Worm (Caenorhabditis elegans) whole organism, L3 larva: Measurements from ENCODE around the gene pitr-1.

ENCODE experiments used
- ZK546.5 ChIP-seq: sonication (generic microtip); optimal IDR thresholded peaks from 2 replicates; lab custom pipeline; 2017; ENCODE audit warnings: missing biosample characterization, missing genetic modification characterization
- ceh-9 ChIP-seq: sonication (generic microtip); optimal IDR thresholded peaks from 2 replicates; lab custom pipeline; 2018; ENCODE audit warnings: missing biosample characterization, missing genetic modification characterization
- egl-27 ChIP-seq: sonication (generic microtip); optimal IDR thresholded peaks from 4 replicates; lab custom pipeline; 2017; ENCODE audit warnings: missing biosample characterization, missing genetic modification reagents, missing genetic modification characterization
- elt-1 ChIP-seq: fragments of 150-350 bp; optimal IDR thresholded peaks from 2 replicates; lab custom pipeline; 2014; ENCODE audit warnings: missing biosample characterization, missing genetic modification characterization
- fkh-10 ChIP-seq: sonication (generic microtip); optimal IDR thresholded peaks from 2 replicates; lab custom pipeline; 2017; ENCODE audit warnings: missing biosample characterization, missing genetic modification reagents, missing genetic modification characterization
- fkh-2 ChIP-seq: fragments of 150-350 bp; optimal IDR thresholded peaks from 2 replicates; lab custom pipeline; 2014; ENCODE audit warnings: missing biosample characterization, missing genetic modification reagents, missing genetic modification characterization
- hmg-11 ChIP-seq: sonication (generic microtip); optimal IDR thresholded peaks from 2 replicates; lab custom pipeline; 2016; ENCODE audit warnings: missing genetic modification characterization, missing compliant biosample characterization
- lin-15B ChIP-seq: fragments of 150-350 bp; optimal IDR thresholded peaks from 2 replicates; lab custom pipeline; 2014; ENCODE audit warnings: missing biosample characterization, missing genetic modification characterization
- lin-39 ChIP-seq: fragments of 150-350 bp; optimal IDR thresholded peaks from 2 replicates; lab custom pipeline; 2018; ENCODE audit warnings: missing biosample characterization, missing genetic modification reagents, missing genetic modification characterization
- mml-1 ChIP-seq: fragments of 150-350 bp; sonication (generic microtip); optimal IDR thresholded peaks from 3 replicates; lab custom pipeline; 2014; ENCODE audit warnings: missing biosample characterization, missing genetic modification characterization
- nhr-25 ChIP-seq: sonication (generic microtip); optimal IDR thresholded peaks from 2 replicates; lab custom pipeline; 2017; ENCODE audit warnings: missing biosample characterization, missing genetic modification characterization
- skn-1 ChIP-seq: fragments of 150-350 bp; optimal IDR thresholded peaks from 2 replicates; lab custom pipeline; 2014; ENCODE audit warnings: missing biosample characterization, missing genetic modification characterization
- unc-39 ChIP-seq: sonication (generic microtip); optimal IDR thresholded peaks from 4 replicates; lab custom pipeline; 2017; ENCODE audit warnings: missing biosample characterization, missing genetic modification characterization
- unc-62 ChIP-seq: fragments of 150-350 bp; sonication (generic microtip); optimal IDR thresholded peaks from 4 replicates; lab custom pipeline; 2014; ENCODE audit warnings: missing biosample characterization, missing genetic modification reagents, missing genetic modification characterization
- zag-1 ChIP-seq: fragments of 150-350 bp; optimal IDR thresholded peaks from 2 replicates; lab custom pipeline; 2014; ENCODE audit warnings: missing biosample characterization, missing genetic modification characterization
- ztf-11 ChIP-seq: fragments of 150-350 bp; optimal IDR thresholded peaks from 2 replicates; lab custom pipeline; 2014; ENCODE audit warnings: missing biosample characterization, missing genetic modification characterization
- ztf-4 ChIP-seq: fragments of 150-350 bp; optimal IDR thresholded peaks from 2 replicates; lab custom pipeline; 2014; ENCODE audit warnings: missing biosample characterization, missing genetic modification characterization

The pitr-1 gene

ce11 chrIV:7445236-7445635, 51.4 kb downstream of the pitr-1 start, which contains the start of gene valv-1:
Gene valv-1 (minus strand): TSS chrIV:7445336.
- no peak for TF ChIP-seq zag-1 (tag; lab: Kevin White, UChicago)
- no peak for TF ChIP-seq skn-1
- TF ChIP-seq unc-62 (GFP tag; lab: Kevin White, UChicago): no peak
- no peak for TF ChIP-seq egl-27
- no peak for TF ChIP-seq hmg-11 (tag; lab: Kevin White, UChicago)
- no peak for TF ChIP-seq ztf-4 (tag; lab: Kevin White, UChicago)
- TF ChIP-seq mml-1 (tag; lab: Kevin White, UChicago): no peak
- no peak for TF ChIP-seq lin-15B (tag; lab: Kevin White, UChicago)
- no peak for TF ChIP-seq fkh-10
- no peak for TF ChIP-seq lin-39
- no peak for TF ChIP-seq ztf-11 (tag; lab: Kevin White, UChicago)

ce11 chrIV:7445995-7446394, 52.1 kb downstream of the pitr-1 start, which contains the start of gene B0496.1:
Gene B0496.1 (plus strand): TSS chrIV:7446295.
- TF ChIP-seq elt-1 (no peak), ZK546.5 (tag; lab: Kevin White, UChicago) (no peak), unc-39 (no peak), fkh-2 (tag; lab: Kevin White, UChicago) (no peak), ztf-4 (tag; lab: Kevin White, UChicago) (no peak), nhr-25 (tag; lab: Kevin White, UChicago) (no peak), mml-1 (tag; lab: Kevin White, UChicago) (no peak), ceh-9 (tag; lab: Kevin White, UChicago) (no peak)
